Fruit fly (Drosophila melanogaster): ENCODE measurements around the gene Mipp1.

The Mipp1 gene

DNA sequence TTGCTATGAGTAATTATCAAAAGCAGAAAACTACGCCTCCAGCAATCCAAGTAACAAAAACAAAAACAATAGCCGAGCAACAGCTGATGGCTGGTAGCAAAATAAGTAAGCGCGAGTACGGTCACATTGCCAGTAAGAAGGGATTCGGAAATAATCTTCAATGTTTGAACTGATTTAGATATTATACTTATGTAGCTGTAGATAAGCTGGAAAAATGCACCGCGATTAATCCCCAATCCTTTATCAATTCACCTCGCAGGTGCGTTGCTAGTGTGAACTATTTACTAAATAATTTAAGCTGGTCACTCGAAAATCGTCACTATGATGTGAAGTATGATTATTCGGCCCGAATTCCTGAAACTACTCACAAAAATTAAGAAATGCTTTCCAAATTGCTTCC lies 13.9 kb upstream of the Mipp1 start, which contains the start of the genes Syx8 and CG32163:
Gene Syx8 (minus strand): TSS at position 69 of the 400 bp plus-strand sequence.
Gene CG32163 (plus strand): TSS at position 169 of the 400 bp plus-strand sequence.
- TF ChIP-seq Hmx (GFP tag; optimal IDR thresholded peaks at IDR 0.05) = no peak
- no peak for TF ChIP-seq CG4328 (GFP tag; optimal IDR thresholded peaks at IDR 0.05)
- peak; percentile 13 for TF ChIP-seq phol (tag; optimal IDR thresholded peaks at IDR 0.05)
- no peak for TF ChIP-seq CG10979 (tag; optimal IDR thresholded peaks at IDR 0.05)
- no peak for TF ChIP-seq Ada2b (GFP tag; IDR thresholded peaks at IDR 0.05)
- TF ChIP-seq MBD-R2 (GFP tag; IDR thresholded peaks at IDR 0.05) = peak; percentile 91
- no peak for TF ChIP-seq Kr (GFP tag; optimal IDR thresholded peaks at IDR 0.05)
- peak; percentile 47 for TF ChIP-seq CG17186 (GFP tag; optimal IDR thresholded peaks at IDR 0.05)
- TF ChIP-seq CG9876 (GFP tag; optimal IDR thresholded peaks at IDR 0.05) = no peak
- TF ChIP-seq sc (optimal IDR thresholded peaks at IDR 0.05) = no peak
- TF ChIP-seq sc (GFP tag; optimal IDR thresholded peaks at IDR 0.05) = no peak
- peak; percentile 32 for TF ChIP-seq CG12659 (GFP tag; optimal IDR thresholded peaks at IDR 0.05)
- TF ChIP-seq CG9797 (GFP tag; optimal IDR thresholded peaks at IDR 0.05) = peak; percentile 82
- TF ChIP-seq CG12299 (tag; optimal IDR thresholded peaks at IDR 0.05) = no peak
- 0 out of 3 replicates have a peak, but pooled peaks have one; percentile 41 for TF ChIP-seq CG16813 (GFP tag; IDR thresholded peaks at IDR 0.05; ENCODE audit: partially characterized antibody)
- peak; percentile 10 for TF ChIP-seq Dp (GFP tag; optimal IDR thresholded peaks at IDR 0.05)
- TF ChIP-seq CG13624 (GFP tag; optimal IDR thresholded peaks at IDR 0.05) = peak; percentile 11
- TF ChIP-seq CG12391 (tag; optimal IDR thresholded peaks at IDR 0.05) = peak; percentile 17
- peak; percentile 9 for TF ChIP-seq nerfin-1 (tag; optimal IDR thresholded peaks at IDR 0.05)
- peak in 1 of 2 experiments; percentile 0 for TF ChIP-seq chif (GFP tag; optimal IDR thresholded peaks at IDR 0.05)
- TF ChIP-seq Sry-δ (GFP tag; optimal IDR thresholded peaks at IDR 0.05) = peak; percentile 36
- peak; percentile 12 for TF ChIP-seq CG2116 (GFP tag; optimal IDR thresholded peaks at IDR 0.05)
- TF ChIP-seq CG30020 (tag; optimal IDR thresholded peaks at IDR 0.05) = peak; percentile 13
- TF ChIP-seq nmo (GFP tag; optimal IDR thresholded peaks at IDR 0.05) = peak; percentile 17
- no peak for TF ChIP-seq pnt (GFP tag; optimal IDR thresholded peaks at IDR 0.05)
- peak; percentile 46 for TF ChIP-seq stwl (tag; optimal IDR thresholded peaks at IDR 0.05)
- TF ChIP-seq crp (GFP tag; optimal IDR thresholded peaks at IDR 0.05) = peak; percentile 26 to 89
- no peak for TF ChIP-seq sima (GFP tag; optimal IDR thresholded peaks at IDR 0.05)
- TF ChIP-seq Stat92E (GFP tag; optimal IDR thresholded peaks at IDR 0.05) = peak in 1 of 3 experiments; percentile 25
- TF ChIP-seq MESR4 (GFP tag; optimal IDR thresholded peaks at IDR 0.05) = peak; percentile 67
- TF ChIP-seq CG7357 (GFP tag; IDR thresholded peaks at IDR 0.05) = peak; percentile 55; the same call in 1 of the 3 replicates
- peak; percentile 56 for TF ChIP-seq row (GFP tag; IDR thresholded peaks at IDR 0.05)
- TF ChIP-seq wor (GFP tag; IDR thresholded peaks at IDR 0.05) = no peak
- TF ChIP-seq CG3995 (GFP tag; optimal IDR thresholded peaks at IDR 0.05) = peak; percentile 91
- peak; percentile 43 for TF ChIP-seq BEAF-32 (GFP tag; optimal IDR thresholded peaks at IDR 0.05)
- TF ChIP-seq CG3726 (GFP tag; IDR thresholded peaks at IDR 0.05) = no peak
- no peak for TF ChIP-seq unpg (GFP tag; optimal IDR thresholded peaks at IDR 0.05)
- TF ChIP-seq sug (tag; optimal IDR thresholded peaks at IDR 0.05) = peak; percentile 30
- peak; percentile 22 for TF ChIP-seq CG2712 (tag; optimal IDR thresholded peaks at IDR 0.05)
- TF ChIP-seq CG14710 (tag; optimal IDR thresholded peaks at IDR 0.05) = peak; percentile 39
- peak; percentile 29; the same call in 1 of the 2 replicates for TF ChIP-seq CG4360 (GFP tag; IDR thresholded peaks at IDR 0.05)
- TF ChIP-seq CG15514 (GFP tag; optimal IDR thresholded peaks at IDR 0.05) = peak; percentile 51
- TF ChIP-seq cg (GFP tag; optimal IDR thresholded peaks at IDR 0.05) = no peak
- peak in 1 of 2 experiments; percentile 8 for TF ChIP-seq Pdp1 (GFP tag; optimal IDR thresholded peaks at IDR 0.05)
- TF ChIP-seq Scr (GFP tag; IDR thresholded peaks at IDR 0.05; ENCODE audit: partially characterized antibody) = peak; percentile 17; the same call in 1 of the 2 replicates
- TF ChIP-seq CG10267 (tag; optimal IDR thresholded peaks at IDR 0.05) = peak; percentile 33
- no peak for TF ChIP-seq stc (GFP tag; IDR thresholded peaks at IDR 0.05)
- no peak for TF ChIP-seq Asciz (GFP tag; optimal IDR thresholded peaks at IDR 0.05)
- TF ChIP-seq CG8290 (GFP tag; optimal IDR thresholded peaks at IDR 0.05) = no peak
- peak in 1 of 2 experiments; percentile 26 for TF ChIP-seq CG8290 (tag; optimal IDR thresholded peaks at IDR 0.05)
